Fruit fly (Drosophila melanogaster): Measurements from ENCODE around the gene CG14949.

The CG14949 gene

dm6 chr3L:2634929-2635799 lies 8.1 kb downstream of the CG14949 start (continued):
- peak; percentile 65 for TF ChIP-seq CG8290 (GFP tag; optimal IDR thresholded peaks at IDR 0.05)
- TF ChIP-seq CG8290 (tag; optimal IDR thresholded peaks at IDR 0.05): peak; percentile 89 to 92
- peak; percentile 52 for TF ChIP-seq cato (GFP tag; optimal IDR thresholded peaks at IDR 0.05; ENCODE audit: borderline replicate concordance)
- TF ChIP-seq zf30C (GFP tag; optimal IDR thresholded peaks at IDR 0.05): peak; percentile 48
- peak; percentile 61 for TF ChIP-seq CG18764 (GFP tag; optimal IDR thresholded peaks at IDR 0.05)
- TF ChIP-seq CG34224 (GFP tag; IDR thresholded peaks at IDR 0.05; ENCODE audit: partially characterized antibody): peak; percentile 69
- peak; percentile 75 for TF ChIP-seq HmgZ (tag; optimal IDR thresholded peaks at IDR 0.05)
- TF ChIP-seq Eip74EF (GFP tag; optimal IDR thresholded peaks at IDR 0.05): peak in 1 of 2 experiments; percentile 42
- TF ChIP-seq CG30431 (GFP tag; optimal IDR thresholded peaks at IDR 0.05): peak; percentile 45
- TF ChIP-seq Bteb2 (GFP tag; optimal IDR thresholded peaks at IDR 0.05): peak; percentile 79
- TF ChIP-seq eve (GFP tag; optimal IDR thresholded peaks at IDR 0.05): no peak
- peak; percentile 78 for TF ChIP-seq sug (tag; optimal IDR thresholded peaks at IDR 0.05)
- peak; percentile 67 for TF ChIP-seq CG3995 (GFP tag; optimal IDR thresholded peaks at IDR 0.05)
- TF ChIP-seq toy (GFP tag; IDR thresholded peaks at IDR 0.05): peak; percentile 64; the same call in 1 of the 2 replicates
- no peak for TF ChIP-seq fru (optimal IDR thresholded peaks at IDR 0.05)
- peak; percentile 94 for TF ChIP-seq CG17385 (GFP tag; optimal IDR thresholded peaks at IDR 0.05)
- peak; percentile 83 for TF ChIP-seq CG14860 (GFP tag; IDR thresholded peaks at IDR 0.05; ENCODE audit: partially characterized antibody)
- peak; percentile 78 for TF ChIP-seq her (GFP tag; optimal IDR thresholded peaks at IDR 0.05)
- no peak for TF ChIP-seq dan (GFP tag; IDR thresholded peaks at IDR 0.05)
- peak; percentile 82 for TF ChIP-seq schlank (tag; optimal IDR thresholded peaks at IDR 0.05)
- peak; percentile 56 for TF ChIP-seq CG34422 (GFP tag; IDR thresholded peaks at IDR 0.05)
- TF ChIP-seq pnt (GFP tag; optimal IDR thresholded peaks at IDR 0.05): peak; percentile 12
- peak; percentile 11 for TF ChIP-seq Sox102F (GFP tag; optimal IDR thresholded peaks at IDR 0.05)
- TF ChIP-seq sens (GFP tag): peak; percentile 95
- TF ChIP-seq Gsc (GFP tag; IDR thresholded peaks at IDR 0.05): no peak
- TF ChIP-seq CG10147 (GFP tag; optimal IDR thresholded peaks at IDR 0.05): peak; percentile 48
- peak; percentile 90 for TF ChIP-seq ewg (GFP tag; optimal IDR thresholded peaks at IDR 0.05)
- peak; percentile 54 for TF ChIP-seq Nf-YB (GFP tag; optimal IDR thresholded peaks at IDR 0.05)
- TF ChIP-seq CG14441 (GFP tag; IDR thresholded peaks at IDR 0.05): peak; percentile 68
- peak; percentile 44; the same call in 1 of the 2 replicates for TF ChIP-seq ham (GFP tag; IDR thresholded peaks at IDR 0.05)
- TF ChIP-seq Hr78 (GFP tag; optimal IDR thresholded peaks at IDR 0.05): no peak
- peak; percentile 75 for TF ChIP-seq zen (tag; optimal IDR thresholded peaks at IDR 0.05)
- TF ChIP-seq CG1832 (GFP tag; optimal IDR thresholded peaks at IDR 0.05): peak; percentile 42
- TF ChIP-seq CG2202 (tag; optimal IDR thresholded peaks at IDR 0.05): peak; percentile 75
- TF ChIP-seq CG42726 (GFP tag; IDR thresholded peaks at IDR 0.05; ENCODE audit: partially characterized antibody): peak; percentile 50; the same call in 1 of the 2 replicates
- TF ChIP-seq chif (GFP tag; optimal IDR thresholded peaks at IDR 0.05): peak; percentile 66 to 68
- TF ChIP-seq CG9817 (tag; optimal IDR thresholded peaks at IDR 0.05): peak; percentile 74
- TF ChIP-seq B-H1 (GFP tag; IDR thresholded peaks at IDR 0.05): peak; percentile 58; the same call in 2 of the 3 replicates
- TF ChIP-seq Meics (GFP tag; optimal IDR thresholded peaks at IDR 0.05): peak; percentile 90
- TF ChIP-seq CG15479 (GFP tag; optimal IDR thresholded peaks at IDR 0.05): peak; percentile 55
- TF ChIP-seq CG3726 (GFP tag; IDR thresholded peaks at IDR 0.05): no peak
- TF ChIP-seq cas (GFP tag; IDR thresholded peaks at IDR 0.05): peak; percentile 74; the same call in 1 of the 2 replicates
- TF ChIP-seq nerfin-2 (GFP tag; IDR thresholded peaks at IDR 0.05; ENCODE audit: partially characterized antibody): peak; percentile 70
- TF ChIP-seq bsh (GFP tag; optimal IDR thresholded peaks at IDR 0.05): peak in 1 of 2 experiments; percentile 74
- TF ChIP-seq Fer1 (GFP tag; optimal IDR thresholded peaks at IDR 0.05): peak; percentile 93
- no peak for TF ChIP-seq Abd-B (GFP tag; optimal IDR thresholded peaks at IDR 0.05)
- TF ChIP-seq en (GFP tag; optimal IDR thresholded peaks at IDR 0.05): peak; percentile 77
- TF ChIP-seq CG1602 (GFP tag; optimal IDR thresholded peaks at IDR 0.05): no peak
